Fruit fly (Drosophila melanogaster) whole organism, prepupa: ENCODE results near the gene PolH.
A peak's percentile ranks its signal among the peaks of the same experiment; 100 is the strongest.

ENCODE experiments used
- CG10631 ChIP-seq: fragments of 200-800 bp; sonication (Bioruptor generic); optimal IDR thresholded peaks from 2 replicates; lab custom pipeline; 2016; ENCODE audit warnings: missing biosample characterization, missing genetic modification characterization
- CG10669 ChIP-seq: fragments of 200-800 bp; sonication (Bioruptor generic); optimal IDR thresholded peaks from 3 replicates; lab custom pipeline; 2018; ENCODE audit warnings: missing biosample characterization, mild to moderate bottlenecking, missing genetic modification characterization, moderate library complexity
- CG11294 ChIP-seq: fragments of 200-800 bp; sonication (Bioruptor generic); IDR thresholded peaks from 2 replicates; pipeline ENCODE4 v1.3.6; 2022; ENCODE audit warnings: missing biosample characterization, missing genetic modification characterization
- CG11762 ChIP-seq: fragments of 200-800 bp; sonication (Bioruptor generic); optimal IDR thresholded peaks from 3 replicates; lab custom pipeline; 2016; ENCODE audit warnings: missing biosample characterization, missing genetic modification characterization; ENCODE audit not compliant: insufficient read depth
- CG15336 ChIP-seq: fragments of 200-800 bp; sonication (Bioruptor generic); IDR thresholded peaks from 2 replicates; pipeline ENCODE4 v1.3.6; 2022; ENCODE audit warnings: missing biosample characterization, missing genetic modification characterization
- CG1621 ChIP-seq: fragments of 200-800 bp; sonication (Bioruptor generic); optimal IDR thresholded peaks from 3 replicates; lab custom pipeline; 2018; ENCODE audit warnings: missing biosample characterization, mild to moderate bottlenecking, missing genetic modification characterization
- CG16779 ChIP-seq: fragments of 200-800 bp; sonication (Bioruptor generic); optimal IDR thresholded peaks from 3 replicates; lab custom pipeline; 2017; ENCODE audit warnings: missing biosample characterization, mild to moderate bottlenecking, missing genetic modification characterization
- CG3032 ChIP-seq: fragments of 200-800 bp; optimal IDR thresholded peaks from 2 replicates; lab custom pipeline; 2019; ENCODE audit warnings: missing biosample characterization, mild to moderate bottlenecking, missing genetic modification characterization, moderate library complexity
- CG31627 ChIP-seq: fragments of 200-800 bp; sonication (Bioruptor generic); optimal IDR thresholded peaks from 3 replicates; lab custom pipeline; 2016; ENCODE audit warnings: missing biosample characterization, missing genetic modification characterization
- CG32006 ChIP-seq: fragments of 200-800 bp; sonication (Bioruptor generic); optimal IDR thresholded peaks from 3 replicates; lab custom pipeline; 2017; ENCODE audit warnings: missing biosample characterization, mild to moderate bottlenecking, missing genetic modification characterization
- CG4318 ChIP-seq: fragments of 200-800 bp; sonication (Bioruptor generic); optimal IDR thresholded peaks from 3 replicates; lab custom pipeline; 2017; ENCODE audit warnings: missing biosample characterization, mild to moderate bottlenecking, missing genetic modification characterization
- CG6163 ChIP-seq: fragments of 200-800 bp; sonication (Bioruptor generic); IDR thresholded peaks from 3 replicates; pipeline ENCODE4 v1.3.6; 2022; ENCODE audit warnings: missing biosample characterization, missing genetic modification characterization
- CG6792 ChIP-seq: fragments of 200-800 bp; sonication (Bioruptor generic); optimal IDR thresholded peaks from 3 replicates; lab custom pipeline; 2016; ENCODE audit warnings: missing biosample characterization, missing genetic modification characterization
- CG8319 ChIP-seq: fragments of 200-800 bp; sonication (Bioruptor generic); optimal IDR thresholded peaks from 3 replicates; lab custom pipeline; 2016; ENCODE audit warnings: missing biosample characterization, missing genetic modification characterization
- CG8632 ChIP-seq: fragments of 200-800 bp; sonication (Bioruptor generic); optimal IDR thresholded peaks from 3 replicates; lab custom pipeline; 2016; ENCODE audit warnings: missing biosample characterization, missing genetic modification characterization
- Eip75B ChIP-seq: fragments of 200-800 bp; sonication (Bioruptor generic); optimal IDR thresholded peaks from 3 replicates; lab custom pipeline; 2016; ENCODE audit warnings: missing biosample characterization, missing genetic modification characterization
- Eip78C ChIP-seq: fragments of 200-800 bp; sonication (Bioruptor generic); peaks from one replicate; lab custom pipeline; 2016; ENCODE audit warnings: missing biosample characterization, missing genetic modification characterization
- Ets96B ChIP-seq: fragments of 200-800 bp; optimal IDR thresholded peaks from 2 replicates; lab custom pipeline; 2019; ENCODE audit warnings: missing biosample characterization, mild to moderate bottlenecking, missing genetic modification characterization, moderate library complexity
- Gug ChIP-seq: fragments of 200-800 bp; sonication (Bioruptor generic); IDR thresholded peaks from 2 replicates; pipeline ENCODE4 v1.3.6; 2022; ENCODE audit warnings: missing biosample characterization, missing genetic modification characterization
- Hr38 ChIP-seq: sonication (Bioruptor generic); optimal IDR thresholded peaks from 2 replicates; lab custom pipeline; 2016; ENCODE audit warnings: missing biosample characterization, missing genetic modification characterization
- Hr4 ChIP-seq: fragments of 200-800 bp; sonication (Bioruptor generic); optimal IDR thresholded peaks from 3 replicates; lab custom pipeline; 2016; ENCODE audit warnings: missing biosample characterization, missing genetic modification characterization
- Lpt ChIP-seq: fragments of 200-800 bp; sonication (Bioruptor generic); optimal IDR thresholded peaks from 3 replicates; lab custom pipeline; 2016; ENCODE audit warnings: missing biosample characterization, missing genetic modification characterization
- Met ChIP-seq: fragments of 200-800 bp; sonication (Bioruptor generic); optimal IDR thresholded peaks from 3 replicates; lab custom pipeline; 2016; ENCODE audit warnings: missing biosample characterization, missing genetic modification characterization
- OdsH ChIP-seq: fragments of 200-800 bp; sonication (Bioruptor generic); optimal IDR thresholded peaks from 3 replicates; lab custom pipeline; 2016; ENCODE audit warnings: missing biosample characterization, missing genetic modification characterization
- Sox102F ChIP-seq: fragments of 200-800 bp; sonication (Bioruptor generic); optimal IDR thresholded peaks from 2 replicates; lab custom pipeline; 2016; ENCODE audit warnings: missing biosample characterization, mild to moderate bottlenecking, missing genetic modification characterization
- Sox14 ChIP-seq: fragments of 200-800 bp; sonication (Bioruptor generic); optimal IDR thresholded peaks from 3 replicates; lab custom pipeline; 2016; ENCODE audit warnings: missing biosample characterization, missing genetic modification characterization
- Sox15 ChIP-seq: fragments of 200-800 bp; sonication (Bioruptor generic); optimal IDR thresholded peaks from 3 replicates; lab custom pipeline; 2016; ENCODE audit warnings: missing biosample characterization, missing genetic modification characterization
- achi ChIP-seq: fragments of 200-800 bp; sonication (Bioruptor generic); optimal IDR thresholded peaks from 3 replicates; lab custom pipeline; 2016; ENCODE audit warnings: missing biosample characterization, missing genetic modification characterization
- acj6 ChIP-seq: fragments of 200-800 bp; sonication (Bioruptor generic); optimal IDR thresholded peaks from 3 replicates; lab custom pipeline; 2016; ENCODE audit warnings: missing biosample characterization, missing genetic modification characterization
- cyc ChIP-seq: fragments of 200-800 bp; sonication (Bioruptor generic); optimal IDR thresholded peaks from 3 replicates; lab custom pipeline; 2016; ENCODE audit warnings: missing biosample characterization, missing genetic modification characterization
- dac ChIP-seq: fragments of 200-800 bp; sonication (Bioruptor generic); optimal IDR thresholded peaks from 2 replicates; lab custom pipeline; 2017; ENCODE audit warnings: missing biosample characterization, mild to moderate bottlenecking, missing genetic modification characterization
- eg ChIP-seq: fragments of 200-800 bp; sonication (Bioruptor generic); IDR thresholded peaks from 3 replicates; pipeline ENCODE4 v1.3.6; 2022; ENCODE audit warnings: missing biosample characterization, missing genetic modification characterization
- esn ChIP-seq: fragments of 200-800 bp; sonication (Bioruptor generic); optimal IDR thresholded peaks from 2 replicates; lab custom pipeline; 2016; ENCODE audit warnings: missing biosample characterization, mild to moderate bottlenecking, missing genetic modification characterization, moderate library complexity
- fd85E ChIP-seq: fragments of 200-800 bp; sonication (Bioruptor generic); optimal IDR thresholded peaks from 3 replicates; lab custom pipeline; 2016; ENCODE audit warnings: missing biosample characterization, missing genetic modification characterization
- fkh ChIP-seq: fragments of 200-800 bp; sonication (Bioruptor generic); optimal IDR thresholded peaks from 3 replicates; lab custom pipeline; 2017; ENCODE audit warnings: missing biosample characterization, mild to moderate bottlenecking, missing genetic modification characterization, moderate library complexity
- lz ChIP-seq: fragments of 200-800 bp; sonication (Bioruptor generic); optimal IDR thresholded peaks from 3 replicates; lab custom pipeline; 2016; ENCODE audit warnings: missing biosample characterization, missing genetic modification characterization
- net ChIP-seq: fragments of 200-800 bp; sonication (Bioruptor generic); optimal IDR thresholded peaks from 3 replicates; lab custom pipeline; 2016; ENCODE audit warnings: missing biosample characterization, missing genetic modification characterization
- pdm3 ChIP-seq: fragments of 200-800 bp; sonication (Bioruptor generic); optimal IDR thresholded peaks from 3 replicates; lab custom pipeline; 2016; ENCODE audit warnings: missing biosample characterization, missing genetic modification characterization
- salr ChIP-seq, 2 experiments: fragments of 200-800 bp; sonication (Bioruptor generic); optimal IDR thresholded peaks; 3 replicates each; lab custom pipeline; 2016 to 2018; ENCODE audit warnings: missing biosample characterization in 2 of 2, missing genetic modification characterization in 2 of 2, mild to moderate bottlenecking in 1 of 2
- spab ChIP-seq: fragments of 200-800 bp; sonication (Bioruptor generic); optimal IDR thresholded peaks from 2 replicates; lab custom pipeline; 2017; ENCODE audit warnings: missing biosample characterization, mild to moderate bottlenecking, missing genetic modification characterization, missing genetic modification reagents
- ss ChIP-seq, 2 experiments: fragments of 200-800 bp; sonication (Bioruptor generic); optimal IDR thresholded peaks; 2 replicates in 1 of 2; 3 replicates in 1 of 2; lab custom pipeline; 2017 to 2018; ENCODE audit warnings: mild to moderate bottlenecking in 2 of 2, missing biosample characterization in 2 of 2, missing genetic modification characterization in 2 of 2, moderate library complexity in 1 of 2
- svp ChIP-seq: fragments of 200-800 bp; sonication (Bioruptor generic); peaks from one replicate; lab custom pipeline; 2016; ENCODE audit warnings: missing biosample characterization, missing genetic modification characterization
- vri ChIP-seq: fragments of 200-800 bp; sonication (Bioruptor generic); optimal IDR thresholded peaks from 3 replicates; lab custom pipeline; 2016; ENCODE audit warnings: missing biosample characterization, mild to moderate bottlenecking, missing genetic modification characterization

The PolH gene

dm6 chr3L:21891307-21891774, 50.3 kb downstream of the PolH start (continued):
- peak; percentile 33 to 92 for TF ChIP-seq salr (GFP tag; optimal IDR thresholded peaks at IDR 0.05; lab: Kevin White, UChicago)
- TF ChIP-seq CG16779, result peak; percentile 77
- TF ChIP-seq Hr38, result no peak
- peak; percentile 89 for TF ChIP-seq acj6 (GFP tag; lab: Kevin White, UChicago)
- peak; percentile 87 for TF ChIP-seq cyc
- peak; percentile 91 for TF ChIP-seq lz (GFP tag; lab: Kevin White, UChicago)
- peak; percentile 67 for TF ChIP-seq CG8632 (GFP tag; lab: Kevin White, UChicago)
- TF ChIP-seq CG32006 (GFP tag; lab: Kevin White, UChicago), result peak; percentile 93
- peak; percentile 89 for TF ChIP-seq Hr4 (GFP tag; lab: Kevin White, UChicago)
- peak; percentile 78 for TF ChIP-seq dac (GFP tag; lab: Kevin White, UChicago)
- peak; percentile 82 for TF ChIP-seq CG11762 (GFP tag; lab: Kevin White, UChicago)
- TF ChIP-seq OdsH, result peak; percentile 89
- TF ChIP-seq Sox14 (GFP tag; lab: Kevin White, UChicago), result peak; percentile 93
- TF ChIP-seq esn (GFP tag; lab: Kevin White, UChicago), result peak; percentile 94
- peak; percentile 88 for TF ChIP-seq CG6792 (GFP tag; lab: Kevin White, UChicago)
- TF ChIP-seq achi (GFP tag; lab: Kevin White, UChicago), result peak; percentile 89
- peak; percentile 48 to 57 for TF ChIP-seq ss (GFP tag; optimal IDR thresholded peaks at IDR 0.05; lab: Kevin White, UChicago)
- no peak for TF ChIP-seq fkh (GFP tag; lab: Kevin White, UChicago)
- TF ChIP-seq CG1621, result peak; percentile 77
- TF ChIP-seq CG31627 (GFP tag; lab: Kevin White, UChicago), result peak; percentile 89
- peak; percentile 64 for TF ChIP-seq spab (GFP tag; lab: Kevin White, UChicago)
- peak; percentile 75 for TF ChIP-seq CG3032
- peak; percentile 92 for TF ChIP-seq Met
- peak; percentile 1 for TF ChIP-seq fd85E (GFP tag; lab: Kevin White, UChicago)
- peak; percentile 95 for TF ChIP-seq CG15336
- TF ChIP-seq CG11294 (GFP tag; lab: Robert Waterston, UW), result peak; percentile 73
- peak; percentile 84 for TF ChIP-seq Sox102F (GFP tag; lab: Kevin White, UChicago)
- peak; percentile 93 for TF ChIP-seq vri (GFP tag; lab: Kevin White, UChicago)

- TF ChIP-seq achi (GFP tag; lab: Kevin White, UChicago) (no peak), CG10631 (no peak), Eip78C (GFP tag; lab: Kevin White, UChicago) (peak; percentile 53), vri (GFP tag; lab: Kevin White, UChicago) (peak; percentile 1), pdm3 (GFP tag; lab: Kevin White, UChicago) (no peak), ss (GFP tag; optimal IDR thresholded peaks at IDR 0.05; lab: Kevin White, UChicago) (peak in 1 of 2 experiments; percentile 9), Sox15 (GFP tag; lab: Kevin White, UChicago) (no peak), net (GFP tag; lab: Kevin White, UChicago) (peak; percentile 9), Eip75B (GFP tag; lab: Kevin White, UChicago) (no peak), dac (GFP tag; lab: Kevin White, UChicago) (no peak), CG4318 (no peak), Ets96B (tag; lab: Kevin White, UChicago) (no peak), svp (GFP tag; lab: Kevin White, UChicago) (peak; percentile 78), CG8319 (GFP tag; lab: Kevin White, UChicago) (no peak), CG6163 (GFP tag; lab: Robert Waterston, UW) (0 out of 3 replicates have a peak, but pooled peaks have one; percentile 20), Hr38 (no peak), CG16779 (no peak), Sox102F (GFP tag; lab: Kevin White, UChicago) (no peak), CG11294 (GFP tag; lab: Robert Waterston, UW) (no peak), acj6 (GFP tag; lab: Kevin White, UChicago) (no peak), eg (GFP tag; lab: Robert Waterston, UW) (peak; percentile 40; the same call in 1 of the 3 replicates), Gug (no peak), CG10669 (no peak), CG32006 (GFP tag; lab: Kevin White, UChicago) (no peak), Lpt (peak; percentile 19)
- TF ChIP-seq, all 60 proteins: peak for 8
Measured at dm6 chr3L:21889601-21890000, 52.0 kb downstream of the PolH start.
